Fruit fly (Drosophila melanogaster): ENCODE data around the gene CG3868.
A peak's percentile ranks its signal among the peaks of the same experiment; 100 is the strongest.

CG3868 gene

DNA sequence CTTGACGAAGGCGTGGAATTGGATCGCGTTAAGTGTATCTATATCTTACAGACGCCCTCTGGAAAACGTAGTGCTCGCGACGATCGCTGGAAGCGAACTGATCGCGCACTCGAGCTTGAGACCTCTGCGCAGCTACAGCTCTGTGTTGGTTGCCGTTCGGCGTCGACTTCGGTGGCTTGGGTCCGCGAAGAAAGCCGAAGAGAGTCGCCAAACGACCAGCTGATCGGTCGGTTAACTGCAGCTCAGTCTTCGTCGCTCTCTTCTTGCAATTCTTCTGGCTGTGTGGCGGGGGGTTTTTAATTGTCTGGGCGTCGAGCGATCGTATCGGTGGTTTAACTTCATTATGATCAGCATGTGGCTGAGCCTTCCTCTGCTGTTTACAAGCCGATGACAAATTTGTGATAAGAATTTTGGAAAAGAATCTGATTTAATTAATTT is 24.8 kb upstream of the CG3868 start (continued):
- TF ChIP-seq Gug (GFP tag; IDR thresholded peaks at IDR 0.05) (peak; percentile 7; the same call in 1 of the 4 replicates), CG14441 (GFP tag; IDR thresholded peaks at IDR 0.05) (no peak), CG16863 (GFP tag; optimal IDR thresholded peaks at IDR 0.05) (no peak), YL-1 (GFP tag; optimal IDR thresholded peaks at IDR 0.05) (no peak), Oaz (GFP tag; IDR thresholded peaks at IDR 0.05) (no peak), Aef1 (GFP tag; IDR thresholded peaks at IDR 0.05) (no peak), CG9817 (tag; optimal IDR thresholded peaks at IDR 0.05) (no peak), Taf1 (GFP tag; IDR thresholded peaks at IDR 0.05) (no peak), Bdp1 (GFP tag; optimal IDR thresholded peaks at IDR 0.05) (no peak), CG7786 (GFP tag; optimal IDR thresholded peaks at IDR 0.05) (no peak), HLH3B (GFP tag; IDR thresholded peaks at IDR 0.05) (no peak), pb (GFP tag; optimal IDR thresholded peaks at IDR 0.05) (no peak), Fer2 (tag; optimal IDR thresholded peaks at IDR 0.05) (no peak), Deaf1 (tag; optimal IDR thresholded peaks at IDR 0.05) (peak; percentile 99), CG15073 (GFP tag; optimal IDR thresholded peaks at IDR 0.05) (no peak), CG6689 (GFP tag; IDR thresholded peaks at IDR 0.05) (no peak), crc (GFP tag; optimal IDR thresholded peaks at IDR 0.05) (no peak), Hmx (GFP tag; optimal IDR thresholded peaks at IDR 0.05) (no peak), Adf1 (GFP tag; IDR thresholded peaks at IDR 0.05) (no peak), CoRest (tag; optimal IDR thresholded peaks at IDR 0.05) (no peak), CG4820 (GFP tag; optimal IDR thresholded peaks at IDR 0.05) (no peak), danr (GFP tag; IDR thresholded peaks at IDR 0.05) (no peak)

DNA sequence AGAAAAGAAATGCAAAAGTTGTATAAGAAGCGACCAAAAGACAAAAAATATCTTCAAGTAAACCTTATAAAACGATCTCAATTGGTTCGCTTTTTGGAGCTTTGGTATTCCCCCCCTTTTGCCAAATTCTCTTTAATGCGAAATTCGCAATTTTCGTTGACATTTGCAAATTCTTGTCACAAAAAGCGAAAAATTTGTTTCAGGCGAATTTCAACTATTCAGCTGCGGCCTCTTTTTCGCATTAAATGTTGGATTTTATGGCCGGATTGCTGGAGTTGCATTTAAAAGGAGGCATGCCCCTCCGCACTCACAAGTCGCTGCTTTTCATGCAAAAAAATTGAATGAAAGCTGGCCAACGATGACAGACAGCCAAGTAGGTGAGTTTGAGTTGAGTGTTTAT is 22.6 kb upstream of the CG3868 start:
- TF ChIP-seq ATbp (GFP tag; optimal IDR thresholded peaks at IDR 0.05) (no peak), Awh (GFP tag; IDR thresholded peaks at IDR 0.05) (no peak), aop (GFP tag; IDR thresholded peaks at IDR 0.05) (no peak), CG13296 (GFP tag; optimal IDR thresholded peaks at IDR 0.05) (no peak), CG2712 (tag; optimal IDR thresholded peaks at IDR 0.05) (no peak), ewg (GFP tag; optimal IDR thresholded peaks at IDR 0.05) (no peak), rib (GFP tag; IDR thresholded peaks at IDR 0.05) (no peak)

DNA sequence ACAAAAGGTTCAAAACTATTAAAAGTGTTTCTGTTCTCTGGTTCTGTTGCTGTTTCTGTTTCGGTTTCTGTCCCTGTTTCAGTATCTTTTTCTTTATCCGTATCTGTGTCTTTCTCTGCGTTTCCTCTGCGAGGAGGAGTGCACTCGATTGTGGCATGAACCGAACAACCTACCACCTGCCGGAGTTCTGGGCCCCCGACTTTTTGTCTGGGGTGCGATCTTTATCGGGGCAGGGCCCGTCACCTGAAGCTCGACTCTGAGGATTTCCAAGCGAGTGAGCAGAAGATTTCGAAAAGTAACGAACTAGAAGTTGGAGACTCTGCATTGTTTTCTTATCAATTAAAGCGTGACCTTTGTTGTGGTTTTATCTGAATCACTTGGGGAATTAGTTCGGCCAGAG is 21.1 kb upstream of the CG3868 start:
- TF ChIP-seq CG8924 (tag; optimal IDR thresholded peaks at IDR 0.05) (no peak), CG12659 (GFP tag; optimal IDR thresholded peaks at IDR 0.05) (no peak), CG6654 (GFP tag; optimal IDR thresholded peaks at IDR 0.05) (no peak), HLH3B (GFP tag; IDR thresholded peaks at IDR 0.05) (no peak), pros (GFP tag; optimal IDR thresholded peaks at IDR 0.05) (peak; percentile 48), grn (GFP tag; optimal IDR thresholded peaks at IDR 0.05) (peak; percentile 96), CG2199 (GFP tag; IDR thresholded peaks at IDR 0.05) (0 out of 3 replicates have a peak, but pooled peaks have one; percentile 25), kni (GFP tag; optimal IDR thresholded peaks at IDR 0.05) (peak; percentile 15), Deaf1 (tag; optimal IDR thresholded peaks at IDR 0.05) (no peak)

- TF ChIP-seq CG6175 (GFP tag; IDR thresholded peaks at IDR 0.05) (no peak), CG14860 (GFP tag; IDR thresholded peaks at IDR 0.05; ENCODE audit: partially characterized antibody) (no peak), croc (GFP tag; conservative IDR thresholded peaks at IDR 0.05) (no peak), eyg (GFP tag; optimal IDR thresholded peaks at IDR 0.05) (no peak), gfzf (GFP tag; optimal IDR thresholded peaks at IDR 0.05) (no peak), Dbx (GFP tag; IDR thresholded peaks at IDR 0.05) (no peak), CG34422 (GFP tag; IDR thresholded peaks at IDR 0.05) (no peak), CG7357 (GFP tag; IDR thresholded peaks at IDR 0.05) (no peak), CG10979 (tag; optimal IDR thresholded peaks at IDR 0.05) (peak; percentile 33), CG12391 (tag; optimal IDR thresholded peaks at IDR 0.05) (no peak), CoRest (tag; optimal IDR thresholded peaks at IDR 0.05) (no peak), rib (GFP tag; IDR thresholded peaks at IDR 0.05) (no peak), al (GFP tag; IDR thresholded peaks at IDR 0.05) (no peak), CG7556 (GFP tag; optimal IDR thresholded peaks at IDR 0.05) (no peak), CG14050 (GFP tag; IDR thresholded peaks at IDR 0.05) (no peak), grau (tag; optimal IDR thresholded peaks at IDR 0.05) (peak; percentile 76)
These were observed 19.6 kb upstream of the CG3868 start for dm6 chr3L:14422135-14422534.
